Fruit fly (Drosophila melanogaster) whole organism, pupa: ENCODE data around the gene Mco1.

Source experiments
- CG10348 ChIP-seq: fragments of 200-800 bp; sonication (Bioruptor generic); IDR thresholded peaks from 2 replicates; pipeline ENCODE4 v1.3.6; 2022; ENCODE audit warnings: missing biosample characterization, missing genetic modification characterization
- CG34367 ChIP-seq: fragments of 200-800 bp; sonication (Bioruptor generic); optimal IDR thresholded peaks from 2 replicates; lab custom pipeline; 2018; ENCODE audit warnings: missing biosample characterization, mild to moderate bottlenecking, missing genetic modification characterization
- D1 ChIP-seq: fragments of 200-800 bp; sonication (Bioruptor generic); optimal IDR thresholded peaks from 2 replicates; lab custom pipeline; 2018; ENCODE audit warnings: missing biosample characterization, mild to moderate bottlenecking, missing genetic modification characterization, moderate library complexity
- EcR ChIP-seq: fragments of 200-800 bp; sonication (Bioruptor generic); optimal IDR thresholded peaks from 3 replicates; lab custom pipeline; 2019; ENCODE audit warnings: missing biosample characterization, missing genetic modification characterization, mild to moderate bottlenecking, moderate library complexity, missing genetic modification reagents
- Pif1B ChIP-seq: fragments of 200-800 bp; sonication (Bioruptor generic); optimal IDR thresholded peaks from 3 replicates; lab custom pipeline; 2016; ENCODE audit warnings: missing biosample characterization, missing genetic modification characterization
- Snoo ChIP-seq: fragments of 200-800 bp; sonication (Bioruptor generic); optimal IDR thresholded peaks from 3 replicates; lab custom pipeline; 2017; ENCODE audit warnings: missing biosample characterization, mild to moderate bottlenecking, missing genetic modification characterization, inconsistent platforms

DNA sequence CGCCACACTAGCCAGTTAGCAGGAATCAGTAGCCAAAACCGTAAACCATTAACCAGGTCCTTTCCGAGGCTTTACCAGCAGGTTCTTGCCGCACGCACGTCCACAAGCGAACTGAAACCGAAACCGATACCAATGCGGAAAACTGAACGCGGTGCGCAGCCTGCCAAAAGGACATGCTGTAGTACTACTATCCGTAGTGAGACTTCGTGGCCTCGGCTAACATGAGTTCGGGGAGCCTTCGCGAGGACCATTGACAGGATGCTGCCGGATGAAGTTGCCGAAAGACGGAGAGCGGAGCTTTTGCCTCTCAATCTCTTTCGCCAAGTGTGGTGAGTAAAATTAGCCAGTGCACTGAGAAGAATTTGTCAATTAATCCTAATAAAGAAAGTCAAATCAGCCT, 1.3 kb upstream of the Mco1 start, which contains the start of gene Shawl:
- no peak for TF ChIP-seq CG10348 (GFP tag; lab: Robert Waterston, UW)
- TF ChIP-seq Pif1B: no peak
- TF ChIP-seq EcR (GFP tag; lab: Kevin White, UChicago): no peak
- TF ChIP-seq D1 (tag; lab: Kevin White, UChicago): no peak
- no peak for TF ChIP-seq CG34367
- no peak for TF ChIP-seq Snoo (tag; lab: Kevin White, UChicago)
